Worm (Caenorhabditis elegans) whole organism, L1 larva: ENCODE data around the gene C42C1.19.

ENCODE experiments used
- ceh-88 ChIP-seq: fragments of 200-800 bp; sonication (Bioruptor generic); IDR thresholded peaks from 2 replicates; pipeline ENCODE4 v1.3.6; 2022; ENCODE audit warnings: missing genetic modification characterization, missing compliant biosample characterization
- hlh-4 ChIP-seq: sonication (generic microtip); optimal IDR thresholded peaks from 2 replicates; lab custom pipeline; 2016; ENCODE audit warnings: mild to moderate bottlenecking, missing genetic modification characterization, missing compliant biosample characterization
- lir-3 ChIP-seq: sonication (generic microtip); optimal IDR thresholded peaks from 2 replicates; lab custom pipeline; 2016; ENCODE audit warnings: mild to moderate bottlenecking, missing genetic modification characterization, moderate library complexity, missing compliant biosample characterization; ENCODE audit not compliant: poor library complexity
- mep-1 ChIP-seq: fragments of 150-350 bp; optimal IDR thresholded peaks from 2 replicates; lab custom pipeline; 2014; ENCODE audit warnings: missing biosample characterization, missing genetic modification characterization
- pag-3 ChIP-seq: sonication (generic microtip); optimal IDR thresholded peaks from 2 replicates; lab custom pipeline; 2017; ENCODE audit warnings: missing genetic modification characterization, mild to moderate bottlenecking, missing compliant biosample characterization, antibody characterized with exemption, borderline replicate concordance; ENCODE audit not compliant: insufficient read depth
- xbp-1 ChIP-seq: sonication (generic microtip); optimal IDR thresholded peaks from 2 replicates; lab custom pipeline; 2016; ENCODE audit warnings: missing genetic modification characterization, missing compliant biosample characterization
- ztf-11 ChIP-seq, 2 experiments: sonication (generic microtip); optimal IDR thresholded peaks; 2 replicates each; lab custom pipeline; 2016 to 2017; ENCODE audit warnings: missing genetic modification characterization in 2 of 2, missing biosample characterization in 1 of 2, missing compliant biosample characterization in 1 of 2

- TF ChIP-seq lir-3 (tag; lab: Kevin White, UChicago), result no peak
- TF ChIP-seq mep-1, result no peak
- no peak for TF ChIP-seq ztf-11 (tag; optimal IDR thresholded peaks at IDR 0.05; lab: Kevin White, UChicago)
- TF ChIP-seq pag-3 (tag; lab: Kevin White, UChicago), result no peak
- TF ChIP-seq ceh-88 (GFP tag; lab: Robert Waterston, UW), result no peak
- no peak for TF ChIP-seq hlh-4 (tag; lab: Kevin White, UChicago)
- no peak for TF ChIP-seq xbp-1 (tag; lab: Kevin White, UChicago)
Measured at ce11 chrIV:12270392-12270791, 12.1 kb upstream of the C42C1.19 start, which contains the start of gene C42C1.3.
